Fruit fly (Drosophila melanogaster): ENCODE results near the gene SNF4Agamma.

Gene SNF4Agamma

DNA sequence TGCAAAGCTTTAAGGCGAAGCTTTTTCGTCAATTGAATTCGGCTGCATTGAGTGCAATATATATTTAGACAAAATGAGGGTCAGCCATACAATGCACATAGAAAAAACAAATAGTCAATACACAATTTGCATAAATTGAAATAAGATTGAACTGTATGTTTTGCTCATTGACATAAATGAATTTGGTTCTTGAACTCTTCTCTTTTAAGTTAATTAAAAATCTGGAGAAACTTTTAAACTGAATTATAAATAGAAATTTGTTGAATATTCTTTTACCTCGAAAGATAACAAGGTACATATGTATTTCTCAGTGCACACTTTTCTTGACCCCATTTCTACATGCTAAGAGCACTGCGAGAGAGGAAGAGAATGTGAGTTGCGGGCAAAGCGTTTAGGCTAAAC lies 65.8 kb downstream of the SNF4Agamma start (continued):
- no peak for TF ChIP-seq corto (GFP tag; optimal IDR thresholded peaks at IDR 0.05)
- TF ChIP-seq kay (GFP tag; optimal IDR thresholded peaks at IDR 0.05), result no peak
- TF ChIP-seq CG10267 (tag; optimal IDR thresholded peaks at IDR 0.05), result peak; percentile 30
- no peak for TF ChIP-seq CG34224 (GFP tag; IDR thresholded peaks at IDR 0.05; ENCODE audit: partially characterized antibody)
- TF ChIP-seq Hr51 (GFP tag; optimal IDR thresholded peaks at IDR 0.05), result peak in 1 of 2 experiments; percentile 50
- no peak for TF ChIP-seq CG10274 (GFP tag; optimal IDR thresholded peaks at IDR 0.05)
- TF ChIP-seq Ets65A (GFP tag), result peak; percentile 75
- no peak for TF ChIP-seq slp2 (GFP tag; optimal IDR thresholded peaks at IDR 0.05)
- no peak for TF ChIP-seq Scr (GFP tag; IDR thresholded peaks at IDR 0.05; ENCODE audit: partially characterized antibody)
- TF ChIP-seq bcd (GFP tag; optimal IDR thresholded peaks at IDR 0.05), result peak; percentile 10
- TF ChIP-seq trem (tag; optimal IDR thresholded peaks at IDR 0.05), result peak; percentile 40
- TF ChIP-seq CG10366 (GFP tag; IDR thresholded peaks at IDR 0.05), result no peak
- no peak for TF ChIP-seq Nf-YC (tag; optimal IDR thresholded peaks at IDR 0.05)
- peak; percentile 68 for TF ChIP-seq gem (tag; optimal IDR thresholded peaks at IDR 0.05)
- no peak for TF ChIP-seq Jarid2 (GFP tag; optimal IDR thresholded peaks at IDR 0.05)
- peak; percentile 76 for TF ChIP-seq CG18262 (tag; optimal IDR thresholded peaks at IDR 0.05)
- TF ChIP-seq bowl (GFP tag; IDR thresholded peaks at IDR 0.05), result no peak
- peak; percentile 62 for TF ChIP-seq CG2712 (tag; optimal IDR thresholded peaks at IDR 0.05)
- TF ChIP-seq H2.0 (GFP tag; IDR thresholded peaks at IDR 0.05), result no peak
- TF ChIP-seq pfk (GFP tag; optimal IDR thresholded peaks at IDR 0.05), result no peak
- no peak for TF ChIP-seq CG14860 (GFP tag; IDR thresholded peaks at IDR 0.05; ENCODE audit: partially characterized antibody)
- TF ChIP-seq Rfx (GFP tag; IDR thresholded peaks at IDR 0.05), result no peak
- peak; percentile 44 for TF ChIP-seq CoRest (tag; optimal IDR thresholded peaks at IDR 0.05)
- TF ChIP-seq CG4282 (GFP tag; optimal IDR thresholded peaks at IDR 0.05), result no peak
- TF ChIP-seq gce (GFP tag; IDR thresholded peaks at IDR 0.05), result 0 out of 3 replicates have a peak, but pooled peaks have one; percentile 43
- TF ChIP-seq exex (tag; optimal IDR thresholded peaks at IDR 0.05), result no peak
- no peak for TF ChIP-seq CG15514 (GFP tag; optimal IDR thresholded peaks at IDR 0.05)
- TF ChIP-seq Xrp1 (GFP tag; IDR thresholded peaks at IDR 0.05), result no peak
- TF ChIP-seq CG13123 (GFP tag; optimal IDR thresholded peaks at IDR 0.05), result no peak
- TF ChIP-seq HLH3B (GFP tag; IDR thresholded peaks at IDR 0.05), result no peak
- TF ChIP-seq peb (GFP tag; IDR thresholded peaks at IDR 0.05), result no peak
- no peak for TF ChIP-seq CG13894 (tag; optimal IDR thresholded peaks at IDR 0.05)
- TF ChIP-seq CG18011 (GFP tag; optimal IDR thresholded peaks at IDR 0.05), result peak; percentile 16
- TF ChIP-seq Gsc (GFP tag; IDR thresholded peaks at IDR 0.05), result no peak
- peak in 1 of 3 experiments; percentile 18 for TF ChIP-seq lola (GFP tag; optimal IDR thresholded peaks at IDR 0.05)
- TF ChIP-seq vnd (GFP tag; IDR thresholded peaks at IDR 0.05; ENCODE audit: partially characterized antibody), result no peak
- TF ChIP-seq Fer2 (tag; optimal IDR thresholded peaks at IDR 0.05), result no peak
- TF ChIP-seq Bdp1 (GFP tag; optimal IDR thresholded peaks at IDR 0.05), result no peak
- TF ChIP-seq CkIIα-i1 (GFP tag; IDR thresholded peaks at IDR 0.05), result no peak
- no peak for TF ChIP-seq bbx (GFP tag; IDR thresholded peaks at IDR 0.05; ENCODE audit: partially characterized antibody)
- TF ChIP-seq dpn (GFP tag; optimal IDR thresholded peaks at IDR 0.05), result no peak
- no peak for TF ChIP-seq CG6765 (GFP tag; optimal IDR thresholded peaks at IDR 0.05)
- no peak for TF ChIP-seq Spps (tag; optimal IDR thresholded peaks at IDR 0.05)
- peak; percentile 52 for TF ChIP-seq CG17359 (tag; optimal IDR thresholded peaks at IDR 0.05)
- TF ChIP-seq Camta (GFP tag; optimal IDR thresholded peaks at IDR 0.05), result no peak
- peak; percentile 63 for TF ChIP-seq CG7556 (GFP tag; optimal IDR thresholded peaks at IDR 0.05)
- no peak for TF ChIP-seq CG31224 (GFP tag; IDR thresholded peaks at IDR 0.05)
- no peak; the same call in 2 of the 3 replicates for TF ChIP-seq CG11695 (GFP tag; IDR thresholded peaks at IDR 0.05)
- TF ChIP-seq Kr (GFP tag; optimal IDR thresholded peaks at IDR 0.05), result no peak
- no peak for TF ChIP-seq CG7271 (tag; optimal IDR thresholded peaks at IDR 0.05)
